Worm (Caenorhabditis elegans) whole organism, L4 larva: Measurements from ENCODE around the gene scl-13.

Experiments
- aha-1 ChIP-seq: fragments of 150-350 bp; peaks from one replicate; lab custom pipeline; 2014; ENCODE audit warnings: missing biosample characterization, missing genetic modification characterization
- dmd-9 ChIP-seq: fragments of 200-800 bp; sonication (Bioruptor generic); IDR thresholded peaks from 2 replicates; pipeline ENCODE4 v1.3.6; 2022; ENCODE audit warnings: missing genetic modification reagents, missing genetic modification characterization, missing compliant biosample characterization
- fos-1 ChIP-seq: fragments of 150-350 bp; optimal IDR thresholded peaks from 2 replicates; lab custom pipeline; 2014; ENCODE audit warnings: missing biosample characterization, missing genetic modification characterization

Gene scl-13

ce11 chrV:3761829-3762228 lies 49.6 kb downstream of the scl-13 start:
- TF ChIP-seq aha-1 (tag; lab: Kevin White, UChicago) (peak; percentile 90), dmd-9 (GFP tag; lab: Robert Waterston, UW) (no peak)
- TF ChIP-seq, all 104 proteins: peak for 1

- no peak for TF ChIP-seq fos-1 (tag; lab: Kevin White, UChicago)
These were observed 50.6 kb downstream of the scl-13 start, which contains the start of gene oac-55 for ce11 chrV:3760839-3761238. oac-55 (plus strand) TSS chrV:3761139.
